Worm (Caenorhabditis elegans) whole organism, L2 larva: ENCODE results near the gene gna-1.

Experiments
- C34F6.9 ChIP-seq: fragments of 150-350 bp; optimal IDR thresholded peaks from 2 replicates; lab custom pipeline; 2014; ENCODE audit warnings: missing biosample characterization, missing genetic modification characterization
- F13H6.1 ChIP-seq: sonication (generic microtip); optimal IDR thresholded peaks from 2 replicates; lab custom pipeline; 2016; ENCODE audit warnings: missing genetic modification characterization, missing compliant biosample characterization
- R02D3.7 ChIP-seq: fragments of 150-350 bp; optimal IDR thresholded peaks from 2 replicates; lab custom pipeline; 2014; ENCODE audit warnings: missing biosample characterization, missing genetic modification characterization
- Y55F3AM.14 ChIP-seq: fragments of 200-800 bp; sonication (Bioruptor generic); optimal IDR thresholded peaks from 2 replicates; lab custom pipeline; 2018; ENCODE audit warnings: mild to moderate bottlenecking, missing genetic modification characterization, missing compliant biosample characterization
- ZK546.5 ChIP-seq: sonication (generic microtip); optimal IDR thresholded peaks from 2 replicates; lab custom pipeline; 2017; ENCODE audit warnings: missing biosample characterization, missing genetic modification characterization
- aly-2 ChIP-seq: fragments of 150-350 bp; optimal IDR thresholded peaks from 2 replicates; lab custom pipeline; 2014; ENCODE audit warnings: missing biosample characterization, missing genetic modification characterization
- blmp-1 ChIP-seq: sonication (generic microtip); optimal IDR thresholded peaks from 2 replicates; lab custom pipeline; 2017; ENCODE audit warnings: missing genetic modification characterization, mild to moderate bottlenecking, missing compliant biosample characterization, antibody characterized with exemption, moderate library complexity; ENCODE audit not compliant: insufficient read depth
- ceh-16 ChIP-seq: fragments of 150-350 bp; optimal IDR thresholded peaks from 2 replicates; lab custom pipeline; 2014; ENCODE audit warnings: missing biosample characterization, missing genetic modification characterization
- ceh-82 ChIP-seq: fragments of 150-350 bp; optimal IDR thresholded peaks from 2 replicates; lab custom pipeline; 2014; ENCODE audit warnings: missing biosample characterization, missing genetic modification characterization
- dmd-4 ChIP-seq: sonication (generic microtip); optimal IDR thresholded peaks from 2 replicates; lab custom pipeline; 2017; ENCODE audit warnings: missing biosample characterization, missing genetic modification characterization
- egl-27 ChIP-seq: sonication (generic microtip); optimal IDR thresholded peaks from 3 replicates; lab custom pipeline; 2017; ENCODE audit warnings: missing biosample characterization, missing genetic modification reagents, missing genetic modification characterization
- elt-1 ChIP-seq: fragments of 150-350 bp; optimal IDR thresholded peaks from 2 replicates; lab custom pipeline; 2014; ENCODE audit warnings: missing biosample characterization, missing genetic modification characterization
- elt-3 ChIP-seq: sonication (generic microtip); optimal IDR thresholded peaks from 2 replicates; lab custom pipeline; 2017; ENCODE audit warnings: missing biosample characterization, missing genetic modification characterization
- fos-1 ChIP-seq: fragments of 150-350 bp; optimal IDR thresholded peaks from 2 replicates; lab custom pipeline; 2014; ENCODE audit warnings: missing biosample characterization, missing genetic modification characterization
- gmeb-1 ChIP-seq: fragments of 150-350 bp; optimal IDR thresholded peaks from 2 replicates; lab custom pipeline; 2014; ENCODE audit warnings: missing biosample characterization, missing genetic modification characterization
- lin-13 ChIP-seq: fragments of 150-350 bp; optimal IDR thresholded peaks from 2 replicates; lab custom pipeline; 2014; ENCODE audit warnings: missing biosample characterization, missing genetic modification reagents, missing genetic modification characterization
- lin-39 ChIP-seq: fragments of 150-350 bp; optimal IDR thresholded peaks from 2 replicates; lab custom pipeline; 2014; ENCODE audit warnings: missing biosample characterization, missing genetic modification reagents, missing genetic modification characterization
- lsy-2 ChIP-seq, 2 experiments: fragments of 150-350 bp in 1 of 2; sonication (generic microtip) in 1 of 2; optimal IDR thresholded peaks; 2 replicates each; lab custom pipeline; 2014 to 2017; ENCODE audit warnings: missing biosample characterization in 2 of 2, missing genetic modification characterization in 2 of 2
- mab-5 ChIP-seq: fragments of 150-350 bp; optimal IDR thresholded peaks from 2 replicates; lab custom pipeline; 2014; ENCODE audit warnings: missing biosample characterization, missing genetic modification characterization
- mbf-1 ChIP-seq: sonication (generic microtip); optimal IDR thresholded peaks from 2 replicates; lab custom pipeline; 2017; ENCODE audit warnings: missing biosample characterization, missing genetic modification characterization
- mdl-1 ChIP-seq, 2 experiments: fragments of 150-350 bp in 1 of 2; sonication (generic microtip) in 1 of 2; optimal IDR thresholded peaks; 2 replicates each; lab custom pipeline; 2017; ENCODE audit warnings: missing biosample characterization in 2 of 2, missing genetic modification characterization in 2 of 2
- nhr-11 ChIP-seq: fragments of 150-350 bp; optimal IDR thresholded peaks from 2 replicates; lab custom pipeline; 2014; ENCODE audit warnings: missing biosample characterization, missing genetic modification characterization
- nhr-12 ChIP-seq: fragments of 150-350 bp; optimal IDR thresholded peaks from 2 replicates; lab custom pipeline; 2014; ENCODE audit warnings: missing biosample characterization, missing genetic modification characterization
- nhr-23 ChIP-seq: fragments of 150-350 bp; optimal IDR thresholded peaks from 2 replicates; lab custom pipeline; 2014; ENCODE audit warnings: missing biosample characterization, missing genetic modification reagents, missing genetic modification characterization
- nhr-25 ChIP-seq: fragments of 150-350 bp; sonication (generic microtip); optimal IDR thresholded peaks from 3 replicates; lab custom pipeline; 2014; ENCODE audit warnings: missing biosample characterization, missing genetic modification characterization
- nhr-77 ChIP-seq: fragments of 150-350 bp; optimal IDR thresholded peaks from 2 replicates; lab custom pipeline; 2014; ENCODE audit warnings: missing biosample characterization, missing genetic modification characterization
- peb-1 ChIP-seq: fragments of 150-350 bp; optimal IDR thresholded peaks from 2 replicates; lab custom pipeline; 2014; ENCODE audit warnings: missing biosample characterization, missing genetic modification characterization
- sem-4 ChIP-seq: fragments of 150-350 bp; optimal IDR thresholded peaks from 2 replicates; lab custom pipeline; 2014; ENCODE audit warnings: missing biosample characterization, missing genetic modification reagents, missing genetic modification characterization
- sma-3 ChIP-seq: sonication (generic microtip); optimal IDR thresholded peaks from 2 replicates; lab custom pipeline; 2016; ENCODE audit warnings: missing genetic modification reagents, missing genetic modification characterization, missing compliant biosample characterization
- sma-9 ChIP-seq, 2 experiments: fragments of 150-350 bp in 1 of 2; sonication (generic microtip) in 1 of 2; optimal IDR thresholded peaks; 2 replicates each; lab custom pipeline; 2014 to 2016; ENCODE audit warnings: missing genetic modification characterization in 2 of 2, mild to moderate bottlenecking in 1 of 2, missing biosample characterization in 1 of 2, missing compliant biosample characterization in 1 of 2, missing genetic modification reagents in 1 of 2, moderate library complexity in 1 of 2
- unc-39 ChIP-seq: fragments of 150-350 bp; optimal IDR thresholded peaks from 2 replicates; lab custom pipeline; 2014; ENCODE audit warnings: missing biosample characterization, missing genetic modification characterization
- unc-55 ChIP-seq: fragments of 150-350 bp; sonication (generic microtip); optimal IDR thresholded peaks from 3 replicates; lab custom pipeline; 2014; ENCODE audit warnings: missing biosample characterization, missing genetic modification reagents, missing genetic modification characterization
- unc-62 ChIP-seq: fragments of 150-350 bp; optimal IDR thresholded peaks from 2 replicates; lab custom pipeline; 2014; ENCODE audit warnings: missing biosample characterization, missing genetic modification reagents, missing genetic modification characterization
- zag-1 ChIP-seq: fragments of 150-350 bp; optimal IDR thresholded peaks from 2 replicates; lab custom pipeline; 2014; ENCODE audit warnings: missing biosample characterization, missing genetic modification characterization
- ztf-1 ChIP-seq: fragments of 200-800 bp; sonication (Bioruptor generic); conservative IDR thresholded peaks from 2 replicates; pipeline ENCODE4 v1.3.6; 2022; ENCODE audit warnings: missing genetic modification characterization, missing compliant biosample characterization
- ztf-11 ChIP-seq: sonication (generic microtip); optimal IDR thresholded peaks from 2 replicates; lab custom pipeline; 2017; ENCODE audit warnings: missing biosample characterization, missing genetic modification characterization

The gna-1 gene

ce11 chrV:10317294-10317693 lies 2.7 kb downstream of the gna-1 start, which contains the start of gene asps-1:
TSS of gene asps-1 (minus strand) at chrV:10317394.
- TF ChIP-seq ceh-82 (tag; lab: Kevin White, UChicago) (no peak), R02D3.7 (tag; lab: Kevin White, UChicago) (no peak), peb-1 (tag; lab: Kevin White, UChicago) (no peak), ztf-1 (GFP tag; lab: Robert Waterston, UW) (no peak), lin-39 (no peak), nhr-23 (tag; lab: Kevin White, UChicago) (no peak), dmd-4 (no peak), unc-62 (no peak), nhr-77 (tag; lab: Kevin White, UChicago) (no peak), egl-27 (tag; lab: Kevin White, UChicago) (no peak), fos-1 (tag; lab: Kevin White, UChicago) (no peak), ztf-11 (tag; lab: Kevin White, UChicago) (no peak), ZK546.5 (no peak), zag-1 (tag; lab: Kevin White, UChicago) (no peak), sma-9 (GFP tag; optimal IDR thresholded peaks at IDR 0.05; lab: Kevin White, UChicago) (no peak), sma-9 (tag; optimal IDR thresholded peaks at IDR 0.05; lab: Kevin White, UChicago) (no peak), elt-3 (tag; lab: Kevin White, UChicago) (no peak)

- TF ChIP-seq ZK546.5, result no peak
Measured at ce11 chrV:10314371-10314770, 5.6 kb downstream of the gna-1 start, which contains the start of gene trx-2. TSS of gene trx-2 (plus strand) at chrV:10314671.

ce11 chrV:10313953-10314352 lies 6.0 kb downstream of the gna-1 start, which contains the start of gene gcy-6:
TSS of gene gcy-6 (minus strand) at chrV:10314053.
- TF ChIP-seq dmd-4 (no peak), C34F6.9 (tag; lab: Kevin White, UChicago) (no peak), ceh-16 (tag; lab: Kevin White, UChicago) (no peak), unc-62 (no peak), nhr-25 (tag; lab: Kevin White, UChicago) (no peak), fos-1 (tag; lab: Kevin White, UChicago) (no peak), blmp-1 (tag; lab: Kevin White, UChicago) (no peak), Y55F3AM.14 (GFP tag; lab: Kevin White, UChicago) (no peak), gmeb-1 (tag; lab: Kevin White, UChicago) (no peak)

- TF ChIP-seq ztf-11 (tag; lab: Kevin White, UChicago), result no peak
- no peak for TF ChIP-seq lsy-2 (tag; optimal IDR thresholded peaks at IDR 0.05; lab: Kevin White, UChicago)
- no peak for TF ChIP-seq mdl-1 (tag; optimal IDR thresholded peaks at IDR 0.05; lab: Kevin White, UChicago)
- TF ChIP-seq mbf-1 (tag; lab: Kevin White, UChicago), result no peak
- TF ChIP-seq nhr-12, result no peak
- TF ChIP-seq ceh-82 (tag; lab: Kevin White, UChicago), result no peak
- no peak for TF ChIP-seq ceh-16 (tag; lab: Kevin White, UChicago)
- no peak for TF ChIP-seq lin-13 (GFP tag; lab: Kevin White, UChicago)
- TF ChIP-seq ZK546.5, result no peak
- TF ChIP-seq elt-1 (tag; lab: Kevin White, UChicago), result no peak
- TF ChIP-seq C34F6.9 (tag; lab: Kevin White, UChicago), result no peak
- TF ChIP-seq sma-3 (GFP tag; lab: Kevin White, UChicago), result no peak
- no peak for TF ChIP-seq mab-5
- TF ChIP-seq unc-55 (GFP tag; lab: Kevin White, UChicago), result no peak
Measured at ce11 chrV:10307283-10307682, 12.7 kb downstream of the gna-1 start, which contains the start of gene che-12. TSS of gene che-12 (minus strand) at chrV:10307383.

ce11 chrV:10297099-10297498 lies 22.9 kb downstream of the gna-1 start, which contains the start of gene B0024.4:
TSS of gene B0024.4 (plus strand) at chrV:10297399.
- TF ChIP-seq unc-39 (tag; lab: Kevin White, UChicago), result no peak
- no peak for TF ChIP-seq aly-2 (tag; lab: Kevin White, UChicago)
- no peak for TF ChIP-seq F13H6.1
- no peak for TF ChIP-seq R02D3.7 (tag; lab: Kevin White, UChicago)
- TF ChIP-seq ztf-1 (GFP tag; lab: Robert Waterston, UW), result no peak
- no peak for TF ChIP-seq elt-3 (tag; lab: Kevin White, UChicago)
- TF ChIP-seq sem-4 (tag; lab: Kevin White, UChicago), result no peak
- no peak for TF ChIP-seq mab-5
- TF ChIP-seq ztf-11 (tag; lab: Kevin White, UChicago), result no peak
- no peak for TF ChIP-seq nhr-11
- TF ChIP-seq nhr-12, result no peak
- no peak for TF ChIP-seq unc-62
- TF ChIP-seq C34F6.9 (tag; lab: Kevin White, UChicago), result no peak
